Fruit fly (Drosophila melanogaster) whole organism: Measurements from ENCODE around the gene CG1572.

Experiments used
- CG8478 ChIP-seq: fragments of >200 bp; optimal IDR thresholded peaks from 2 replicates; lab custom pipeline; 2018; ENCODE audit warnings: inconsistent platforms
- Dll ChIP-seq: fragments of >200 bp; optimal IDR thresholded peaks from 2 replicates; lab custom pipeline; 2017
- EcR ChIP-seq, 2 experiments: fragments of >200 bp; optimal IDR thresholded peaks; 2 replicates each; lab custom pipeline; 2017; ENCODE audit warnings: missing biosample characterization in 2 of 2, missing genetic modification characterization in 2 of 2, missing genetic modification reagents in 2 of 2
- pan ChIP-seq: fragments of >200 bp; optimal IDR thresholded peaks from 2 replicates; lab custom pipeline; 2017
- psq ChIP-seq: fragments of >200 bp; optimal IDR thresholded peaks from 2 replicates; lab custom pipeline; 2017
- usp ChIP-seq: fragments of >200 bp; optimal IDR thresholded peaks from 2 replicates; lab custom pipeline; 2017; ENCODE audit warnings: missing biosample characterization, missing genetic modification characterization, mixed read lengths

Gene CG1572

dm6 chrX:11511299-11511698, 47.2 kb downstream of the CG1572 start:
- TF ChIP-seq pan (lab: Kevin White, UChicago) (no peak), usp (GFP tag; lab: Kevin White, UChicago) (no peak), CG8478 (no peak), Dll (no peak), EcR (GFP tag; optimal IDR thresholded peaks at IDR 0.05; lab: Kevin White, UChicago) (no peak), psq (lab: Kevin White, UChicago) (no peak)

dm6 chrX:11510120-11510771, 48.2 kb downstream of the CG1572 start:
- TF ChIP-seq EcR (GFP tag; optimal IDR thresholded peaks at IDR 0.05; lab: Kevin White, UChicago) (no peak), Dll (no peak), CG8478 (no peak), pan (lab: Kevin White, UChicago) (no peak), usp (GFP tag; lab: Kevin White, UChicago) (no peak), psq (lab: Kevin White, UChicago) (no peak)

DNA sequence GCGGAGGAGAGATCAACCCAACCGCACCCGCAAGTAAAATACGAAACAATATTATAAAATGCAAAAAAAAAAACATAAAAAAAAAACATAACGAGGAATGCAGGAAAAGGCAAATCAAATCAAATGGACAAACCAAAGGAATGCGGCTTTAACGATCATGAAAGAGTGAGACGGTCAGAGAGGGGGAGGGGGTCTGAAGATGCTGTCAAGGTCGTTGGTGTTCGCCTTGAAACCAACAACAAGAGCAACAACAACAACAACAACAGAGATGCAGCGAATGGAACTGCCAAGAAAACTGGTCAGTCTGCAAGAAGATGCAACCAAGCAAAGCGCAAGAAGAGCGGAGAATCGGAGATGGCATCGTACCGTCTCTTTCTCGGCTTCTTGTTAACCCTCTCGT, 52.2 kb downstream of the CG1572 start:
- TF ChIP-seq EcR (GFP tag; optimal IDR thresholded peaks at IDR 0.05; lab: Kevin White, UChicago) (no peak), Dll (no peak), usp (GFP tag; lab: Kevin White, UChicago) (no peak), pan (lab: Kevin White, UChicago) (no peak)
